Worm (Caenorhabditis elegans) whole organism, L1 larva: ENCODE data around the gene F42G2.5.

ENCODE experiments used
- ets-5 ChIP-seq: fragments of 200-800 bp; sonication (Bioruptor generic); IDR thresholded peaks from 2 replicates; pipeline ENCODE4 v1.3.6; 2022; ENCODE audit warnings: missing genetic modification characterization, missing compliant biosample characterization
- fos-1 ChIP-seq: fragments of 150-350 bp; optimal IDR thresholded peaks from 2 replicates; lab custom pipeline; 2014; ENCODE audit warnings: missing biosample characterization, missing genetic modification characterization
- pqm-1 ChIP-seq: sonication (generic microtip); optimal IDR thresholded peaks from 3 replicates; lab custom pipeline; 2017; ENCODE audit warnings: missing biosample characterization, missing genetic modification characterization
- zag-1 ChIP-seq: fragments of 150-350 bp; optimal IDR thresholded peaks from 2 replicates; lab custom pipeline; 2014; ENCODE audit warnings: missing biosample characterization, missing genetic modification characterization

- TF ChIP-seq pqm-1 (tag; lab: Kevin White, UChicago) (no peak), zag-1 (tag; lab: Kevin White, UChicago) (no peak), fos-1 (tag; lab: Kevin White, UChicago) (no peak), ets-5 (GFP tag; lab: Robert Waterston, UW) (no peak)
Observed at ce11 chrII:2446727-2447126, 28.9 kb upstream of the F42G2.5 start.
